Fruit fly (Drosophila melanogaster) whole organism, embryonic: ENCODE data around the gene Obp99a.

ENCODE experiments used
- CG10462 ChIP-seq: fragments of 200-800 bp; sonication (Bioruptor generic); optimal IDR thresholded peaks from 2 replicates; lab custom pipeline; 2016; ENCODE audit warnings: missing biosample characterization, missing genetic modification characterization
- CG10543 ChIP-seq: fragments of 200-800 bp; sonication (Bioruptor generic); optimal IDR thresholded peaks from 3 replicates; lab custom pipeline; 2017; ENCODE audit warnings: missing biosample characterization, mild to moderate bottlenecking, missing genetic modification characterization, moderate library complexity
- CG11723 ChIP-seq: fragments of 200-800 bp; sonication (Bioruptor generic); optimal IDR thresholded peaks from 2 replicates; lab custom pipeline; 2017; ENCODE audit warnings: missing biosample characterization, mild to moderate bottlenecking, missing genetic modification characterization
- CG12219 ChIP-seq: fragments of 200-800 bp; sonication (Bioruptor generic); optimal IDR thresholded peaks from 3 replicates; lab custom pipeline; 2018; ENCODE audit warnings: missing biosample characterization, mild to moderate bottlenecking, missing genetic modification characterization
- CG12744 ChIP-seq: fragments of 200-800 bp; sonication (Bioruptor generic); optimal IDR thresholded peaks from 2 replicates; lab custom pipeline; 2016; ENCODE audit warnings: missing biosample characterization, missing genetic modification characterization
- CG14667 ChIP-seq: fragments of 200-800 bp; sonication (Bioruptor generic); IDR thresholded peaks from 2 replicates; pipeline ENCODE4 v1.3.6; 2022; ENCODE audit warnings: missing biosample characterization, missing genetic modification characterization
- CG15011 ChIP-seq: fragments of 200-800 bp; sonication (Bioruptor generic); optimal IDR thresholded peaks from 3 replicates; lab custom pipeline; 2018; ENCODE audit warnings: missing biosample characterization, mild to moderate bottlenecking, missing genetic modification characterization
- CG17802 ChIP-seq: fragments of 200-800 bp; sonication (Bioruptor generic); optimal IDR thresholded peaks from 2 replicates; lab custom pipeline; 2018; ENCODE audit warnings: missing biosample characterization, mild to moderate bottlenecking, missing genetic modification characterization, moderate library complexity
- CG2202 ChIP-seq: fragments of 200-800 bp; sonication (Bioruptor generic); optimal IDR thresholded peaks from 2 replicates; lab custom pipeline; 2018; ENCODE audit warnings: missing biosample characterization, mild to moderate bottlenecking, missing genetic modification characterization
- CG31365 ChIP-seq: fragments of 200-800 bp; sonication (Bioruptor generic); optimal IDR thresholded peaks from 2 replicates; lab custom pipeline; 2018; ENCODE audit warnings: missing biosample characterization, mild to moderate bottlenecking, missing genetic modification characterization
- CG34224 ChIP-seq: fragments of 200-800 bp; sonication (Bioruptor generic); IDR thresholded peaks from 3 replicates; pipeline ENCODE4 v1.3.6; 2022; ENCODE audit warnings: missing biosample characterization, missing genetic modification characterization; ENCODE audit not compliant: partially characterized antibody
- CG42726 ChIP-seq: fragments of 200-800 bp; sonication (Bioruptor generic); IDR thresholded peaks from 2 replicates; pipeline ENCODE4 v1.3.6; 2022; ENCODE audit warnings: missing biosample characterization, missing genetic modification characterization; ENCODE audit not compliant: partially characterized antibody
- CG7271 ChIP-seq: fragments of 200-800 bp; sonication (Bioruptor generic); optimal IDR thresholded peaks from 2 replicates; lab custom pipeline; 2018; ENCODE audit warnings: missing biosample characterization, mild to moderate bottlenecking, missing genetic modification characterization, moderate library complexity
- CHES-1-like ChIP-seq: fragments of 200-800 bp; sonication (Bioruptor generic); optimal IDR thresholded peaks from 2 replicates; lab custom pipeline; 2016; ENCODE audit warnings: missing biosample characterization, missing genetic modification characterization
- CrebB ChIP-seq: fragments of 200-800 bp; sonication (Bioruptor generic); optimal IDR thresholded peaks from 3 replicates; lab custom pipeline; 2018; ENCODE audit warnings: missing biosample characterization, mild to moderate bottlenecking, missing genetic modification characterization
- Doc3 ChIP-seq: fragments of 200-800 bp; sonication (Bioruptor generic); IDR thresholded peaks from 3 replicates; pipeline ENCODE4 v1.3.6; 2022; ENCODE audit warnings: missing biosample characterization, missing genetic modification characterization; ENCODE audit not compliant: partially characterized antibody
- Dp ChIP-seq: fragments of 200-800 bp; sonication (Bioruptor generic); optimal IDR thresholded peaks from 2 replicates; lab custom pipeline; 2018; ENCODE audit warnings: missing biosample characterization, mild to moderate bottlenecking, missing genetic modification characterization, moderate library complexity
- Elba2 ChIP-seq: fragments of 200-800 bp; sonication (Bioruptor generic); optimal IDR thresholded peaks from 3 replicates; lab custom pipeline; 2016; ENCODE audit warnings: missing biosample characterization, missing genetic modification characterization
- Fer3 ChIP-seq: fragments of 200-800 bp; sonication (Bioruptor generic); optimal IDR thresholded peaks from 2 replicates; lab custom pipeline; 2018; ENCODE audit warnings: missing biosample characterization, mild to moderate bottlenecking, missing genetic modification characterization, moderate library complexity
- HLH3B ChIP-seq: fragments of 200-800 bp; sonication (Bioruptor generic); IDR thresholded peaks from 2 replicates; pipeline ENCODE4 v1.3.6; 2022; ENCODE audit warnings: missing biosample characterization, missing genetic modification characterization
- Hr39 ChIP-seq: fragments of >200 bp; optimal IDR thresholded peaks from 2 replicates; lab custom pipeline; 2017
- Hr78 ChIP-seq, 2 experiments: fragments of 200-800 bp in 1 of 2; fragments of >200 bp in 1 of 2; sonication (Bioruptor generic) in 1 of 2; optimal IDR thresholded peaks; 2 replicates each; lab custom pipeline; 2017 to 2019; ENCODE audit warnings: missing biosample characterization in 2 of 2, missing genetic modification characterization in 2 of 2, mild to moderate bottlenecking in 1 of 2, moderate library complexity in 1 of 2
- MBD-R2 ChIP-seq: fragments of 200-800 bp; sonication (Bioruptor generic); IDR thresholded peaks from 2 replicates; pipeline ENCODE4 v1.3.6; 2022; ENCODE audit warnings: missing biosample characterization, missing genetic modification characterization
- MTF-1 ChIP-seq: fragments of 200-800 bp; sonication (Bioruptor generic); optimal IDR thresholded peaks from 2 replicates; lab custom pipeline; 2018; ENCODE audit warnings: missing biosample characterization, mild to moderate bottlenecking, missing genetic modification characterization, borderline replicate concordance
- Mad ChIP-seq: fragments of 200-800 bp; sonication (Bioruptor generic); optimal IDR thresholded peaks from 2 replicates; lab custom pipeline; 2016; ENCODE audit warnings: missing biosample characterization, missing genetic modification characterization
- Mes4 ChIP-seq: fragments of 200-800 bp; sonication (Bioruptor generic); optimal IDR thresholded peaks from 2 replicates; lab custom pipeline; 2016; ENCODE audit warnings: missing biosample characterization, missing genetic modification characterization
- Mrtf ChIP-seq: fragments of 200-800 bp; sonication (Bioruptor generic); IDR thresholded peaks from 3 replicates; pipeline ENCODE4 v1.3.6; 2022; ENCODE audit warnings: missing biosample characterization, missing genetic modification characterization
- Oli ChIP-seq: fragments of 200-800 bp; sonication (Bioruptor generic); optimal IDR thresholded peaks from 2 replicates; lab custom pipeline; 2018; ENCODE audit warnings: missing biosample characterization, mild to moderate bottlenecking, missing genetic modification characterization, moderate library complexity
- Poxn ChIP-seq: fragments of 200-800 bp; sonication (Bioruptor generic); IDR thresholded peaks from 2 replicates; pipeline ENCODE4 v1.3.6; 2022; ENCODE audit warnings: missing biosample characterization, missing genetic modification characterization
- Ptx1 ChIP-seq: fragments of 200-800 bp; sonication (Bioruptor generic); IDR thresholded peaks from 2 replicates; pipeline ENCODE4 v1.3.6; 2022; ENCODE audit warnings: missing biosample characterization, missing genetic modification characterization
- Sin3A ChIP-seq: fragments of >200 bp; optimal IDR thresholded peaks from 2 replicates; lab custom pipeline; 2018
- Sox100B ChIP-seq: fragments of 200-800 bp; sonication (Bioruptor generic); optimal IDR thresholded peaks from 3 replicates; lab custom pipeline; 2018; ENCODE audit warnings: missing biosample characterization, mild to moderate bottlenecking, missing genetic modification characterization
- ac ChIP-seq: fragments of 200-800 bp; sonication (Bioruptor generic); optimal IDR thresholded peaks from 3 replicates; lab custom pipeline; 2017; ENCODE audit warnings: missing biosample characterization, mild to moderate bottlenecking, missing genetic modification characterization
- ap ChIP-seq: fragments of 200-800 bp; sonication (Bioruptor generic); IDR thresholded peaks from 2 replicates; pipeline ENCODE4 v1.3.6; 2022; ENCODE audit warnings: missing biosample characterization, missing genetic modification characterization
- ara ChIP-seq: fragments of 200-800 bp; sonication (Bioruptor generic); IDR thresholded peaks from 2 replicates; pipeline ENCODE4 v1.3.6; 2022; ENCODE audit warnings: missing biosample characterization, missing genetic modification characterization
- cas ChIP-seq: fragments of 200-800 bp; sonication (Bioruptor generic); IDR thresholded peaks from 2 replicates; pipeline ENCODE4 v1.3.6; 2022; ENCODE audit warnings: missing biosample characterization, missing genetic modification characterization
- dpn ChIP-seq, 2 experiments: fragments of 200-800 bp; sonication (Bioruptor generic); optimal IDR thresholded peaks; 3 replicates each; lab custom pipeline; 2016; ENCODE audit warnings: missing biosample characterization in 2 of 2, missing genetic modification characterization in 2 of 2
- exex ChIP-seq: fragments of 200-800 bp; sonication (Bioruptor generic); optimal IDR thresholded peaks from 4 replicates; lab custom pipeline; 2018; ENCODE audit warnings: missing biosample characterization, mild to moderate bottlenecking, missing genetic modification characterization, moderate library complexity
- gsb ChIP-seq: fragments of 200-800 bp; sonication (Bioruptor generic); IDR thresholded peaks from 2 replicates; pipeline ENCODE4 v1.3.6; 2022; ENCODE audit warnings: missing biosample characterization, missing genetic modification characterization
- org-1 ChIP-seq: fragments of 200-800 bp; sonication (Bioruptor generic); optimal IDR thresholded peaks from 2 replicates; lab custom pipeline; 2017; ENCODE audit warnings: missing biosample characterization, missing genetic modification characterization
- ro ChIP-seq: fragments of 200-800 bp; sonication (Bioruptor generic); IDR thresholded peaks from 2 replicates; pipeline ENCODE4 v1.3.6; 2022; ENCODE audit warnings: missing biosample characterization, missing genetic modification characterization
- schlank ChIP-seq: fragments of 200-800 bp; sonication (Bioruptor generic); optimal IDR thresholded peaks from 2 replicates; lab custom pipeline; 2018; ENCODE audit warnings: missing biosample characterization, mild to moderate bottlenecking, missing genetic modification characterization
- shn ChIP-seq: fragments of 200-800 bp; sonication (Bioruptor generic); optimal IDR thresholded peaks from 3 replicates; lab custom pipeline; 2016; ENCODE audit warnings: missing biosample characterization, missing genetic modification characterization
- slou ChIP-seq: fragments of 200-800 bp; sonication (Bioruptor generic); optimal IDR thresholded peaks from 3 replicates; lab custom pipeline; 2016; ENCODE audit warnings: missing biosample characterization, missing genetic modification characterization
- tin ChIP-seq: fragments of 200-800 bp; sonication (Bioruptor generic); optimal IDR thresholded peaks from 3 replicates; lab custom pipeline; 2016; ENCODE audit warnings: missing biosample characterization, missing genetic modification characterization
- tll ChIP-seq, 2 experiments: fragments of 200-800 bp in 1 of 2; fragments of >200 bp in 1 of 2; sonication (Bioruptor generic) in 1 of 2; optimal IDR thresholded peaks; 2 replicates each; lab custom pipeline; 2017 to 2019; ENCODE audit warnings: missing biosample characterization in 2 of 2, missing genetic modification characterization in 2 of 2, mild to moderate bottlenecking in 1 of 2, moderate library complexity in 1 of 2
- trem ChIP-seq: fragments of 200-800 bp; optimal IDR thresholded peaks from 3 replicates; lab custom pipeline; 2019; ENCODE audit warnings: missing biosample characterization, mild to moderate bottlenecking, missing genetic modification characterization, moderate library complexity
- wdn ChIP-seq: fragments of 200-800 bp; sonication (Bioruptor generic); IDR thresholded peaks from 2 replicates; pipeline ENCODE4 v1.3.6; 2022; ENCODE audit warnings: missing biosample characterization, missing genetic modification characterization
- z ChIP-seq: fragments of 200-800 bp; sonication (Bioruptor generic); IDR thresholded peaks from 3 replicates; pipeline ENCODE4 v1.3.6; 2022; ENCODE audit warnings: missing biosample characterization, missing genetic modification characterization
- zen2 ChIP-seq: fragments of 200-800 bp; sonication (Bioruptor generic); IDR thresholded peaks from 3 replicates; pipeline ENCODE4 v1.3.6; 2022; ENCODE audit warnings: missing biosample characterization, missing genetic modification characterization; ENCODE audit not compliant: partially characterized antibody

Gene Obp99a

DNA sequence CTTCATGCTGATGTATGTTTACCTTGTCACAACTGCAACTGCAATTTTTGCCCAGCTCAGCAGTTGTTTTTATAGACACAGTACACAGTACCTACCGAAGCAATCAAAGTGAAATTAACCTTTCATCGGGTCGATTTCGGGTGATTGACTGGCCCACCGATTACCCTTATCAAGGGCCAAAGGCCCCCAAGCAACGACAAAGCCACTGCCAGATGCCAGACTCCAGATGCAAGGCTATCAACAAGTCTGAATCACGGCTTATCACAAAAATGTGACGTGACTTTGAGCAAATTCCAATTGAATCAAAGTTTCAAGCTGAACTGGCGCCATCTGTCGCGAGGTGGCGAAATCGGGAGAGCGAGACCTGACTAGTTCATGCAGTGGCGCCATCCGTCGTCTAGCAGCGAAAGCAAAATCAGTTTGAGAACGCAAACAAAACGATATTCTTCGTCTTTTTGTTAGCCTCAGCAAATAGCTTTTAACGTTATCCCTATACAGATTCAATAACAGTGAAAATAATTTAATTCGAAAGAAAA is 45.4 kb downstream of the Obp99a start, which contains the start of gene Obp99b (continued):
- TF ChIP-seq Sox100B (GFP tag; lab: Kevin White, UChicago) = peak; percentile 69
- TF ChIP-seq ara (GFP tag; lab: Robert Waterston, UW) = peak; percentile 77
- TF ChIP-seq CG10462 (GFP tag; lab: Kevin White, UChicago) = peak; percentile 9
- TF ChIP-seq ap (GFP tag; lab: Robert Waterston, UW) = peak; percentile 74
- peak; percentile 74 for TF ChIP-seq CrebB (tag; lab: Kevin White, UChicago)
- TF ChIP-seq CG7271 (tag; lab: Kevin White, UChicago) = peak; percentile 79
- TF ChIP-seq Mad (GFP tag; lab: Kevin White, UChicago) = peak; percentile 78
- TF ChIP-seq Poxn (GFP tag; lab: Robert Waterston, UW) = no peak
- TF ChIP-seq tll (GFP tag; optimal IDR thresholded peaks at IDR 0.05; lab: Kevin White, UChicago) = no peak
- TF ChIP-seq zen2 (GFP tag; lab: Robert Waterston, UW) = no peak
- 0 out of 2 replicates have a peak, but pooled peaks have one; percentile 46 for TF ChIP-seq wdn
- peak; percentile 3 for TF ChIP-seq CG12744
- TF ChIP-seq Mes4 (GFP tag; lab: Kevin White, UChicago) = peak; percentile 88
- no peak for TF ChIP-seq Doc3 (GFP tag; lab: Robert Waterston, UW)
- peak; percentile 63 for TF ChIP-seq CG10543 (GFP tag; lab: Kevin White, UChicago)
- no peak for TF ChIP-seq exex
- TF ChIP-seq gsb = peak; percentile 63
- TF ChIP-seq schlank (tag; lab: Kevin White, UChicago) = peak; percentile 55
- TF ChIP-seq CG15011 (GFP tag; lab: Kevin White, UChicago) = peak; percentile 48
- TF ChIP-seq tin (GFP tag; lab: Kevin White, UChicago) = peak; percentile 86
- peak; percentile 46 for TF ChIP-seq trem (tag; lab: Kevin White, UChicago)
- peak; percentile 83 for TF ChIP-seq ac (GFP tag; lab: Kevin White, UChicago)
- peak; percentile 63 for TF ChIP-seq CG31365 (tag; lab: Kevin White, UChicago)
- TF ChIP-seq ro (GFP tag; lab: Robert Waterston, UW) = peak; percentile 45; the same call in 1 of the 2 replicates
- peak; percentile 56 for TF ChIP-seq org-1 (GFP tag; lab: Kevin White, UChicago)
- peak; percentile 71 for TF ChIP-seq CG2202
- peak; percentile 17; the same call in 1 of the 3 replicates for TF ChIP-seq CG34224
- peak; percentile 82 for TF ChIP-seq CG17802 (tag; lab: Kevin White, UChicago)
- TF ChIP-seq Elba2 (GFP tag; lab: Kevin White, UChicago) = peak; percentile 62
- TF ChIP-seq Fer3 (tag; lab: Kevin White, UChicago) = peak; percentile 68
- TF ChIP-seq CG11723 (GFP tag; lab: Kevin White, UChicago) = peak; percentile 70
- TF ChIP-seq MTF-1 (GFP tag; lab: Kevin White, UChicago) = peak; percentile 93
- no peak for TF ChIP-seq slou (GFP tag; lab: Kevin White, UChicago)
- TF ChIP-seq MBD-R2 = 0 out of 2 replicates have a peak, but pooled peaks have one; percentile 18
- TF ChIP-seq CG42726 (GFP tag; lab: Robert Waterston, UW) = no peak
- peak; percentile 41 for TF ChIP-seq CHES-1-like (GFP tag; lab: Kevin White, UChicago)
- no peak for TF ChIP-seq Sin3A
- no peak for TF ChIP-seq Hr78 (GFP tag; optimal IDR thresholded peaks at IDR 0.05; lab: Kevin White, UChicago)
- peak; percentile 80 for TF ChIP-seq HLH3B (GFP tag; lab: Robert Waterston, UW)
- TF ChIP-seq Hr39 (lab: Kevin White, UChicago) = no peak
- TF ChIP-seq Mrtf (GFP tag; lab: Robert Waterston, UW) = peak; percentile 85; the same call in 2 of the 3 replicates
- TF ChIP-seq shn (GFP tag; lab: Kevin White, UChicago) = peak; percentile 89
- TF ChIP-seq Dp (GFP tag; lab: Kevin White, UChicago) = no peak
- peak; percentile 70 for TF ChIP-seq Oli
- peak; percentile 54 for TF ChIP-seq CG14667 (GFP tag; lab: Robert Waterston, UW)
- TF ChIP-seq CG12219 (GFP tag; lab: Kevin White, UChicago) = peak; percentile 90
- 0 out of 2 replicates have a peak, but pooled peaks have one; percentile 20 for TF ChIP-seq cas (GFP tag; lab: Robert Waterston, UW)
- no peak for TF ChIP-seq z
- TF ChIP-seq Ptx1 = peak; percentile 72
- peak; percentile 76 to 78 for TF ChIP-seq dpn (GFP tag; optimal IDR thresholded peaks at IDR 0.05; lab: Kevin White, UChicago)
